Worm (Caenorhabditis elegans): ENCODE measurements around the gene F18E3.12.
"Not testable (repeated sequence)": the region's sequence is repeated elsewhere in the genome, so short reads cannot be mapped to it uniquely, and the experiment has no call there.

Gene F18E3.12

DNA sequence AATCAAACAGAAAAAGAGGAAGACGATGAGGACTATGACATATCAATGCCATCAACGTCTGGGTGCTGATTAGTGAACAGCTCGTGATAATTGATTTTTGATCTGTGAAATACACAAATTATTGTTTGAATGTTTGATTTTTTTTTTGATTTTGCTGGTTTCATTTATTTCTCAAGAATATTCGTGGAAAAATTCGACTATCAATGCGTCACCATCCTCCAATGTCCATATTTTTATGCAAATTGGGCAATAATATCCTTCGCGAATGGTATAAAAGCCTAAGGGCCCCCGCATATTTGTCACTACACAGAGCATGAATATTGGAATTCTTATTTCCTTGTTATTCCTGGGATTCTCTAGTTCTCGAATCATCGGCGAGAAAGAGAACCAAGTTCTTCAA is 25.0 kb downstream of the F18E3.12 start, which contains the start of gene try-13:
try-13 (plus strand) TSS at position 301 of the 400 bp plus-strand sequence.
- no peak for TF ChIP-seq sea-1 (GFP tag; conservative IDR thresholded peaks at IDR 0.05)
- TF ChIP-seq hnd-1 (tag; optimal IDR thresholded peaks at IDR 0.05), result no peak
- no peak for TF ChIP-seq F13C5.2 (tag; optimal IDR thresholded peaks at IDR 0.05)
- no peak for TF ChIP-seq hmg-4 (GFP tag; optimal IDR thresholded peaks at IDR 0.05)
- no peak for TF ChIP-seq flt-1 (GFP tag; IDR thresholded peaks at IDR 0.05)
- TF ChIP-seq ceh-13 (GFP tag; optimal IDR thresholded peaks at IDR 0.05), result no peak
- no peak for TF ChIP-seq aly-1 (tag; optimal IDR thresholded peaks at IDR 0.05)
- TF ChIP-seq tbx-11 (GFP tag; IDR thresholded peaks at IDR 0.05), result no peak
- no peak for TF ChIP-seq ceh-36 (tag; optimal IDR thresholded peaks at IDR 0.05)
- no peak for TF ChIP-seq ets-7 (tag; optimal IDR thresholded peaks at IDR 0.05)
- TF ChIP-seq pes-1 (GFP tag; IDR thresholded peaks at IDR 0.05), result no peak
- TF ChIP-seq hmbx-1 (tag; optimal IDR thresholded peaks at IDR 0.05), result no peak
- no peak for TF ChIP-seq B0310.2 (tag; optimal IDR thresholded peaks at IDR 0.05)
- TF ChIP-seq tra-4 (tag; optimal IDR thresholded peaks at IDR 0.05), result no peak

DNA sequence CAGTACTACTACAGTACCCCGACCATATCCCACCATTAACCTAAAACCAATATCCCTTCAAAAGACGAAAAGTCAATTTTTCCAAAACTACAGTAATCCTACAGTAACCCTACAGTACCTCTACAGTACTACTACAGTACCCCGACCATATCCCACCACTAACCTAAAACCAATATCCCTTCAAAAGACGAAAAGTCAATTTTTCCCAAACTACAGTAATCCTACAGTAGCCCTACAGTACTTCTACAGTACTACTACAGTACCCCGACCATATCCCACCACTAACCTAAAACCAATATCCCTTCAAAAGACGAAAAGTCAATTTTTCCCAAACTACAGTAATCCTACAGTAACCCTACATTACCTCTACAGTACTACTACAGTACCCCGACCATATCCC is 28.7 kb downstream of the F18E3.12 start:
- TF ChIP-seq tbx-37 (GFP tag; conservative IDR thresholded peaks at IDR 0.05), result peak; percentile 34; the same call in 1 of the 2 replicates
- TF ChIP-seq tbx-11 (GFP tag; IDR thresholded peaks at IDR 0.05), result peak; percentile 68; the same call in 1 of the 2 replicates
- peak; percentile 85 for TF ChIP-seq sea-1 (GFP tag; conservative IDR thresholded peaks at IDR 0.05)
- 0 out of 2 replicates have a peak, but pooled peaks have one; percentile 35 for TF ChIP-seq scrt-1 (GFP tag; IDR thresholded peaks at IDR 0.05)

DNA sequence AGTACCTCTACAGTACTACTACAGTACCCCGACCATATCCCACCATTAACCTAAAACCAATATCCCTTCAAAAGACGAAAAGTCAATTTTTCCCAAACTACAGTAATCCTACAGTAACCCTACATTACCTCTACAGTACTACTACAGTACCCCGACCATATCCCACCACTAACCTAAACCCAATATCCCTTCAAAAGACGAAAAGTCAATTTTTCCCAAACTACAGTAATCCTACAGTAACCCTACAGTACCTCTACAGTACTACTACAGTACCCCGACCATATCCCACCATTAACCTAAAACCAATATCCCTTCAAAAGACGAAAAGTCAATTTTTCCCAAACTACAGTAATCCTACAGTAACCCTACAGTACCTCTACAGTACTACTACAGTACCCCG is 29.5 kb downstream of the F18E3.12 start, which contains the start of gene nhr-141:
nhr-141 (plus strand) TSS at position 331 of the 400 bp plus-strand sequence.
- not testable (repeated sequence) for TF ChIP-seq scrt-1 (GFP tag; IDR thresholded peaks at IDR 0.05); tbx-11 (GFP tag; IDR thresholded peaks at IDR 0.05); aly-1 (tag; optimal IDR thresholded peaks at IDR 0.05)

DNA sequence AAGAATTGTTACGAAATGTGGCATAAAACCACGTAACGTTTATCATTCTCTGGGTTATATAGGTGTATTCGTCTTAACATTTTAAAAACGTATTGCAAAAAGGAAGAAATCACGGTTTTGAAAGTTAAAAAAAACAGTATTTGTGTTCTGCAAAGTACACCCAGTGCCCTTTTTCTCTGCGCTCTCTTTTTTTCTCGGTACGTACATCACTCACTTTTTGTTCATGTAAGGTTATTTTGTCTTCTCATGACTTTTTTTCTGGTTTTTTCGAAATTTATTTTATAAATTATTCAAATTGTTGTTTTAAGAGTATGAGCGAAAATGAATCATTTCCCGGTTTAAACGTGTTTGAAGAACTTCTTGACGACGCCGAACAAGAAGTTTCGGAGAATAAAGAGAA is 32.2 kb downstream of the F18E3.12 start, which contains the start of gene F25E5.5:
F25E5.5 (plus strand) TSS at position 301 of the 400 bp plus-strand sequence.
- TF ChIP-seq flt-1 (GFP tag; IDR thresholded peaks at IDR 0.05) (no peak), sea-1 (GFP tag; conservative IDR thresholded peaks at IDR 0.05) (no peak), ceh-13 (GFP tag; optimal IDR thresholded peaks at IDR 0.05) (no peak), tbx-11 (GFP tag; IDR thresholded peaks at IDR 0.05) (no peak), hmbx-1 (tag; optimal IDR thresholded peaks at IDR 0.05) (no peak), F13C5.2 (tag; optimal IDR thresholded peaks at IDR 0.05) (no peak), scrt-1 (GFP tag; IDR thresholded peaks at IDR 0.05) (no peak), tra-4 (tag; optimal IDR thresholded peaks at IDR 0.05) (no peak), tbx-37 (GFP tag; conservative IDR thresholded peaks at IDR 0.05) (no peak), B0310.2 (tag; optimal IDR thresholded peaks at IDR 0.05) (no peak), aly-1 (tag; optimal IDR thresholded peaks at IDR 0.05) (no peak), ets-7 (tag; optimal IDR thresholded peaks at IDR 0.05) (no peak), ama-1 (optimal IDR thresholded peaks at IDR 0.05) (no peak), ceh-36 (tag; optimal IDR thresholded peaks at IDR 0.05) (no peak), hmg-4 (GFP tag; optimal IDR thresholded peaks at IDR 0.05) (no peak), pes-1 (GFP tag; IDR thresholded peaks at IDR 0.05) (no peak), hnd-1 (tag; optimal IDR thresholded peaks at IDR 0.05) (no peak)

DNA sequence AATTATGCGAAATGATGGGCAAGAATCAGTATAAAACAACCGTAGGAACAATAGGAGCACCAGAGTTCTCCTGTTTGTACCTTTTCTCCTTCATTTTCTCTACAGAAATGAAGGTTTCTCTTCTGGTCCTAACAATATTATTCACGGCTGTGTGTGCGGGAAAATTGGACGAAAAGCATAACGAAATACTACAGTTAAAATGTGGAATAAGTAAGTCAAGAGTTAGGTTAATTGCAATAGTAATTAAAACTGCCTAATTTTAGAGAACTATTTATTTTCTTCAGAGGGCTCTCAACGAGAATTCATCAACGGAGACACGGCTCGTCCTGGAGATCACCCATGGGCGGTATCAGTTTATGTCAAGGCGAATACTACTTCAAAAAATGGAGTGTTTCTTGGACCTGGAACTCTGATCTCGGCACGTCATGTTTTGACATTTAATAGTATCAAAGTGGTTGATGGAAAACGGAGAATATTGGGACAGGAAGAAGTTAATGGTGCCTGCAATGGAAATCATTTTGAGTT is 34.6 kb downstream of the F18E3.12 start, which contains the start of gene try-12:
try-12 (plus strand) TSS at position 51 of the 525 bp plus-strand sequence.
- TF ChIP-seq hmbx-1 (tag; optimal IDR thresholded peaks at IDR 0.05), result no peak
- no peak for TF ChIP-seq B0310.2 (tag; optimal IDR thresholded peaks at IDR 0.05)
- TF ChIP-seq hnd-1 (tag; optimal IDR thresholded peaks at IDR 0.05), result no peak
- no peak for TF ChIP-seq ets-7 (tag; optimal IDR thresholded peaks at IDR 0.05)

DNA sequence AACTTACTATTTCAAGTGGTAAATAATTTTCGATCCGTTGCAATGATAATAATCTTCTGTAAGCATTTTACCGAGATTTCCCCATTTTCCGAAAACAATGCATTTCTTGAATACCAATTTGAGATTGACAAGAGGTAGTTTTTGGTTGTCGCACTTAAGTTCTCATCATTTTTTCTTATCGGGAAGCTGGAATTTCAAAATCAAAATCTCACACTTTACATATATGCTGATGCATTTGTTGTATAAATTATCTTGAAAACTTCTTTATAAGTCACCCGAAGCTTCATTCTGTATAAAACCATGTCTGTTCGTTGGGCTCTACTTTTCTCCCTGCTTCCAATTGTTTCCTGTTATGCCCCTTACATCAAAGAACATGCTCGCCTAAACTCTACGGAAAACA is 36.6 kb downstream of the F18E3.12 start, which contains the start of gene try-11:
try-11 (plus strand) TSS at position 301 of the 400 bp plus-strand sequence.
- TF ChIP-seq hmg-4 (GFP tag; optimal IDR thresholded peaks at IDR 0.05) (no peak), tra-4 (tag; optimal IDR thresholded peaks at IDR 0.05) (no peak), pes-1 (GFP tag; IDR thresholded peaks at IDR 0.05) (no peak), flt-1 (GFP tag; IDR thresholded peaks at IDR 0.05) (no peak), B0310.2 (tag; optimal IDR thresholded peaks at IDR 0.05) (no peak), tbx-11 (GFP tag; IDR thresholded peaks at IDR 0.05) (no peak), sea-1 (GFP tag; conservative IDR thresholded peaks at IDR 0.05) (no peak), F13C5.2 (tag; optimal IDR thresholded peaks at IDR 0.05) (no peak), ets-7 (tag; optimal IDR thresholded peaks at IDR 0.05) (no peak)

DNA sequence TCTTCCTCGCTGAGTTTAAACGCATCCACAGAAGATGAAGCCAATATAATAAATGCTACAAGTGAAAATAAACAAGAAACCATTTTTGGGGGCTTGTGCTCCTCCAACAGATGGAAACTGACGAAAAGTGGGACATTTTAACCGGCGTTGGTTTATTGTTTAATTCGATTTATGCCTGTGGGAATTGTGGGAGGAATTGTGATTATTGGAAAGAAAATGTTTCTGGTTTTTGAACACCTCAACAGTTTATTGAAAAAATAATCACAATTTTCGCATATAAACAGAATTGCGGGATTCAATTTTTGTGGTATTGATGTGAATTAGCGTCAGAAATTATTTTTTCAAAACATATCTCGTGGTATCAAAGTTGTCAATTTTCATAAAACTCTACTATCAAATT is 39.5 kb downstream of the F18E3.12 start, which contains the start of gene try-8:
try-8 (minus strand) TSS at position 101 of the 400 bp plus-strand sequence.
- no peak for TF ChIP-seq B0310.2 (tag; optimal IDR thresholded peaks at IDR 0.05)
- TF ChIP-seq hnd-1 (tag; optimal IDR thresholded peaks at IDR 0.05), result no peak
- no peak for TF ChIP-seq ceh-36 (tag; optimal IDR thresholded peaks at IDR 0.05)
- no peak for TF ChIP-seq aly-1 (tag; optimal IDR thresholded peaks at IDR 0.05)

DNA sequence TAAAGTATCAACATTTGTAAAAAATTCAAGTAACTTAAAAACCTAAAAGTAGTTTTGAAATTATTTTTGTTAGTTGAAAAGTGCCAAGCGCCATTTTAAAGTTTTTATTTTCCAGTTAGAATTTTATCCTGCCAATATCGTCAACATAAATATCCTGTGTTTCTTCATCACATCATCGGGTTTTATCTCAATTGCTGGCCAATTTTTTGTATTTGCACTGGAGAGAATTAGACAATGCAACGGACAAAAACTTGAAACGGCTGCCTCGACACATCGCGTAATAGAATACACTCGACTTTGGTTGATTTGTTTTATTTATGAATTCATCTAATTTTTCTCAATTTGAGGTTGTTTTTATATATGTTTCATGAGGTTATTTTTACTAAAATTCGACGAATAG is 40.2 kb downstream of the F18E3.12 start, which contains the start of gene F25E5.2:
F25E5.2 (plus strand) TSS at position 301 of the 400 bp plus-strand sequence.
- TF ChIP-seq tbx-37 (GFP tag; conservative IDR thresholded peaks at IDR 0.05) (no peak), tra-4 (tag; optimal IDR thresholded peaks at IDR 0.05) (no peak), B0310.2 (tag; optimal IDR thresholded peaks at IDR 0.05) (no peak), pes-1 (GFP tag; IDR thresholded peaks at IDR 0.05) (no peak), F13C5.2 (tag; optimal IDR thresholded peaks at IDR 0.05) (no peak), hnd-1 (tag; optimal IDR thresholded peaks at IDR 0.05) (no peak), ceh-36 (tag; optimal IDR thresholded peaks at IDR 0.05) (no peak), hmg-4 (GFP tag; optimal IDR thresholded peaks at IDR 0.05) (no peak), ets-7 (tag; optimal IDR thresholded peaks at IDR 0.05) (no peak)
